Fruit fly (Drosophila melanogaster) whole organism, adult: ENCODE results near the gene mxc.

Experiments used
- CG11617 ChIP-seq: fragments of 200-800 bp; sonication (Bioruptor generic); optimal IDR thresholded peaks from 2 replicates; lab custom pipeline; 2017; ENCODE audit warnings: mild to moderate bottlenecking, missing biosample characterization, missing genetic modification reagents, missing genetic modification characterization
- CG12768 ChIP-seq: fragments of 200-800 bp; sonication (Bioruptor generic); optimal IDR thresholded peaks from 2 replicates; lab custom pipeline; 2017; ENCODE audit warnings: missing biosample characterization, missing genetic modification characterization, mild to moderate bottlenecking, moderate library complexity, missing genetic modification reagents
- CG5204 ChIP-seq: fragments of 200-800 bp; sonication (Bioruptor generic); optimal IDR thresholded peaks from 2 replicates; lab custom pipeline; 2016; ENCODE audit warnings: missing biosample characterization, missing genetic modification characterization
- CG7101 ChIP-seq: fragments of 200-800 bp; sonication (Bioruptor generic); optimal IDR thresholded peaks from 2 replicates; lab custom pipeline; 2018; ENCODE audit warnings: missing biosample characterization, mild to moderate bottlenecking, missing genetic modification characterization, moderate library complexity
- Crg-1 ChIP-seq: fragments of 200-800 bp; sonication (Bioruptor generic); optimal IDR thresholded peaks from 2 replicates; lab custom pipeline; 2016; ENCODE audit warnings: missing biosample characterization, missing genetic modification characterization
- Hr96 ChIP-seq: fragments of 200-800 bp; sonication (Bioruptor generic); optimal IDR thresholded peaks from 2 replicates; lab custom pipeline; 2016; ENCODE audit warnings: missing biosample characterization, missing genetic modification characterization
- cnc ChIP-seq, 2 experiments: fragments of >200 bp; optimal IDR thresholded peaks; 2 replicates each; lab custom pipeline; 2017
- ovo ChIP-seq: fragments of 200-800 bp; sonication (Bioruptor generic); optimal IDR thresholded peaks from 2 replicates; lab custom pipeline; 2016; ENCODE audit warnings: missing biosample characterization, missing genetic modification characterization
- toe ChIP-seq: fragments of 200-800 bp; sonication (Bioruptor generic); optimal IDR thresholded peaks from 2 replicates; lab custom pipeline; 2016; ENCODE audit warnings: missing biosample characterization, missing genetic modification characterization

DNA sequence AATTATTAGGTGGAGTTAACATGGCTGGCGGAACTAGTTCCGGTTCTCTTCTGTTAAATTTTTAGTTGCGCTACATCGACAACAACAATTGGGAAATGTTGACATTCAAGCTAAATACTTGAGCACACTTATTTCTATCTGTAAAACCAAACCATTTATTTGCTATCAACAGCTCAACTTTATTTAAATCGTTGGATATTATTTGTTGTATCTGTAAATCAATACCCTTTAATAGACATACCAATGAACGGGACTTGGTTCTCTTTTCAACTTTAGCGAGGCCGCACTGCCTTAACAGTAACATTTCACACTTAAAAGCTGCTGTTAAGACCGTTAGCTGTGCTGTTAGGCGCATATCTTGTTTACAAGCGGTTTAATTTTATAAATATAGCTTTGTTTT, 49.7 kb downstream of the mxc start, which contains the start of gene CG12106:
- peak; percentile 73 for TF ChIP-seq CG7101 (tag; lab: Kevin White, UChicago)
- TF ChIP-seq toe (GFP tag; lab: Kevin White, UChicago) = peak; percentile 24
- TF ChIP-seq Hr96 (GFP tag; lab: Kevin White, UChicago) = no peak
- peak; percentile 25 for TF ChIP-seq CG12768 (GFP tag; lab: Kevin White, UChicago)
- peak; percentile 28 for TF ChIP-seq Crg-1 (GFP tag; lab: Kevin White, UChicago)
- no peak for TF ChIP-seq cnc (optimal IDR thresholded peaks at IDR 0.05; lab: Kevin White, UChicago)
- TF ChIP-seq CG11617 (GFP tag; lab: Kevin White, UChicago) = peak; percentile 25
- TF ChIP-seq CG5204 (GFP tag; lab: Kevin White, UChicago) = peak; percentile 39
- peak; percentile 57 for TF ChIP-seq ovo (GFP tag; lab: Kevin White, UChicago)
